ENCODE assay signal across 4 worm cellular contexts in the genomic region with DNA sequence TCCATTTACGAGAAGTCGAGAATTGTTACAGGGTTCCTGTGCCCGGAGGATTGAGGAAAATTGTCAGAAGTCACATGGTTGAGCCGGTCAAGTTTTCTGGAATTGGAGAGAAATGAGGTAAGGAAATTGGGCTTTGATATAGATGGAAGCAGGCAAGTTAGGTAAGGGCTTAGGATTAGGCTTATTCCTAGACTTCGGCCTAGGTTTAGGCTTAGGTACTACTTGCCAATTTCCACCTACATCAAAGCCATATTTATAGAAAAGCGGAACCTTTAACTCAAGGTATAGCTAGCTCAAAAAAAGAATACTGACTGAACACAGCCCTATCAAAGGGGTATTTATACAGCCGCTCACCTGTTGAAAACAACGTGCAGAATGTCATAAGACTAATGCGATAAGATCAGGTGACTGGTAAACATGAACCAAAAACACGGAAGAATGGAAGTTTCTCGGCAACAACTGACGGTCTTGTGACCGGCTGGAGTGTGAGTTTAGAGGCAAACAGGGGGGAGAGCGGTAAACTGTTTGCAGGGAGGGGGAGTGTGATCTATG.
TF ChIP-seq lines count a peak whose summit lies in the region.

No protein-coding gene starts in this region.

TF ChIP-seq in whole organism, L1 larva, 84 proteins besides CTCF, POLR2A, EP300 and RAD21 (continued from another document and continues in another):
- TF ChIP-seq hpl-2 (GFP tag; optimal IDR thresholded peaks at IDR 0.05; lab: Kevin White, UChicago) = peak; percentile 90
- peak; percentile 96 for TF ChIP-seq tbx-2 (tag; optimal IDR thresholded peaks at IDR 0.05; lab: Kevin White, UChicago)
- peak; percentile 100 for TF ChIP-seq nhr-85 (tag; lab: Kevin White, UChicago)
- peak; percentile 96 for TF ChIP-seq unc-130 (tag; optimal IDR thresholded peaks at IDR 0.05; lab: Kevin White, UChicago)
- TF ChIP-seq C04F5.9 (tag; optimal IDR thresholded peaks at IDR 0.05; lab: Kevin White, UChicago) = peak; percentile 76
- peak; percentile 84 for TF ChIP-seq pax-3 (tag; optimal IDR thresholded peaks at IDR 0.05; lab: Kevin White, UChicago)
- no peak for TF ChIP-seq Y116A8C.19 (tag; optimal IDR thresholded peaks at IDR 0.05; lab: Kevin White, UChicago; ENCODE audit: borderline replicate concordance)
- TF ChIP-seq efl-1 (optimal IDR thresholded peaks at IDR 0.05; lab: Kevin White, UChicago) = peak; percentile 69 to 75
- TF ChIP-seq efl-1 (GFP tag; optimal IDR thresholded peaks at IDR 0.05 in 1 of 2; lab: Kevin White, UChicago) = peak; percentile 47 to 97
- peak; percentile 63 for TF ChIP-seq ceh-88 (GFP tag; IDR thresholded peaks at IDR 0.05; lab: Robert Waterston, UW)
- no peak for TF ChIP-seq ces-1 (GFP tag; optimal IDR thresholded peaks at IDR 0.05; lab: Kevin White, UChicago)
- TF ChIP-seq zag-1 (tag; optimal IDR thresholded peaks at IDR 0.05; lab: Kevin White, UChicago) = no peak
- TF ChIP-seq sptf-1 (tag; optimal IDR thresholded peaks at IDR 0.05; lab: Kevin White, UChicago) = no peak
- TF ChIP-seq lin-15B (tag; optimal IDR thresholded peaks at IDR 0.05; lab: Kevin White, UChicago) = no peak
- peak; percentile 6 for TF ChIP-seq tlp-1 (tag; optimal IDR thresholded peaks at IDR 0.05; lab: Kevin White, UChicago)
- TF ChIP-seq nhr-28 (tag; optimal IDR thresholded peaks at IDR 0.05; lab: Kevin White, UChicago) = no peak
- TF ChIP-seq ceh-82 (tag; optimal IDR thresholded peaks at IDR 0.05; lab: Kevin White, UChicago) = peak in 1 of 3 experiments; percentile 2
- peak; percentile 54; the same call in 1 of the 2 replicates for TF ChIP-seq unc-98 (GFP tag; IDR thresholded peaks at IDR 0.05; lab: Robert Waterston, UW)
- peak in 1 of 2 experiments; percentile 8 for TF ChIP-seq egl-27 (tag; optimal IDR thresholded peaks at IDR 0.05; lab: Kevin White, UChicago)
- no peak for TF ChIP-seq fkh-10 (GFP tag; optimal IDR thresholded peaks at IDR 0.05; lab: Kevin White, UChicago)
- 0 out of 2 replicates have a peak, but pooled peaks have one; percentile 3 for TF ChIP-seq isw-1 (GFP tag; IDR thresholded peaks at IDR 0.05; lab: Robert Waterston, UW)
- TF ChIP-seq sup-37 (GFP tag; optimal IDR thresholded peaks at IDR 0.05; lab: Kevin White, UChicago) = peak; percentile 85
- peak; percentile 92 for TF ChIP-seq lin-13 (GFP tag; optimal IDR thresholded peaks at IDR 0.05; lab: Kevin White, UChicago)
- TF ChIP-seq dpl-1 (GFP tag; optimal IDR thresholded peaks at IDR 0.05; lab: Kevin White, UChicago) = peak; percentile 62 to 75 (median 66)
- no peak for TF ChIP-seq nhr-12 (tag; optimal IDR thresholded peaks at IDR 0.05; lab: Kevin White, UChicago)
- peak; percentile 68 for TF ChIP-seq C34B4.2 (tag; optimal IDR thresholded peaks at IDR 0.05; lab: Kevin White, UChicago)
- TF ChIP-seq elt-2 (tag; optimal IDR thresholded peaks at IDR 0.05; lab: Kevin White, UChicago) = peak; percentile 98
- peak; percentile 98 for TF ChIP-seq nhr-90 (tag; optimal IDR thresholded peaks at IDR 0.05; lab: Kevin White, UChicago; ENCODE audit: poor library complexity)
- TF ChIP-seq egl-13 (tag; optimal IDR thresholded peaks at IDR 0.05; lab: Kevin White, UChicago) = no peak
- TF ChIP-seq fkh-4 (tag; optimal IDR thresholded peaks at IDR 0.05; lab: Kevin White, UChicago; ENCODE audit: borderline replicate concordance) = no peak

TF ChIP-seq in whole organism, L3 larva, 47 proteins besides CTCF, POLR2A, EP300 and RAD21 (continued from another document):
- TF ChIP-seq ceh-9 (tag; optimal IDR thresholded peaks at IDR 0.05; lab: Kevin White, UChicago) (no peak), hmg-11 (tag; optimal IDR thresholded peaks at IDR 0.05; lab: Kevin White, UChicago) (no peak), elt-3 (tag; optimal IDR thresholded peaks at IDR 0.05; lab: Kevin White, UChicago) (no peak), nhr-76 (tag; optimal IDR thresholded peaks at IDR 0.05; lab: Kevin White, UChicago) (no peak)

TF ChIP-seq in whole organism, L4 larva, 104 proteins besides CTCF, POLR2A, EP300 and RAD21 (continued from another document):
- peak; percentile 96 for TF ChIP-seq dve-1 (tag; optimal IDR thresholded peaks at IDR 0.05; lab: Kevin White, UChicago; ENCODE audit: insufficient read depth)
- no peak for TF ChIP-seq dmd-9 (GFP tag; IDR thresholded peaks at IDR 0.05; lab: Robert Waterston, UW)
- peak; percentile 97 for TF ChIP-seq nhr-11 (tag; optimal IDR thresholded peaks at IDR 0.05; lab: Kevin White, UChicago)
- peak; percentile 84 for TF ChIP-seq nhr-102 (tag; optimal IDR thresholded peaks at IDR 0.05; lab: Kevin White, UChicago)
- TF ChIP-seq nhr-77 (tag; optimal IDR thresholded peaks at IDR 0.05; lab: Kevin White, UChicago) = peak; percentile 27
- TF ChIP-seq ceh-82 (tag; optimal IDR thresholded peaks at IDR 0.05; lab: Kevin White, UChicago) = no peak
- no peak for TF ChIP-seq F37D6.2 (tag; optimal IDR thresholded peaks at IDR 0.05; lab: Kevin White, UChicago)
- no peak for TF ChIP-seq ceh-32 (tag; optimal IDR thresholded peaks at IDR 0.05; lab: Kevin White, UChicago; ENCODE audit: poor library complexity)
- TF ChIP-seq dpl-1 (GFP tag; optimal IDR thresholded peaks at IDR 0.05; lab: Kevin White, UChicago) = peak; percentile 18
- peak; percentile 59; the same call in 1 of the 2 replicates for TF ChIP-seq set-16 (GFP tag; IDR thresholded peaks at IDR 0.05; lab: Robert Waterston, UW)
- TF ChIP-seq tra-1 (GFP tag; IDR thresholded peaks at IDR 0.05; lab: Robert Waterston, UW) = peak; percentile 81
- peak; percentile 32 for TF ChIP-seq mes-2 (tag; optimal IDR thresholded peaks at IDR 0.05; lab: Kevin White, UChicago; ENCODE audit: poor library complexity, severe bottlenecking)
- peak; percentile 85 for TF ChIP-seq mep-1 (tag; optimal IDR thresholded peaks at IDR 0.05; lab: Kevin White, UChicago)

TF ChIP-seq in whole organism, young adult, 124 proteins besides CTCF, POLR2A, EP300 and RAD21 (continued from another document):
- TF ChIP-seq aptf-3 (GFP tag; IDR thresholded peaks at IDR 0.05; lab: Robert Waterston, UW) = 0 out of 2 replicates have a peak, but pooled peaks have one; percentile 43
